Worm (Caenorhabditis elegans) whole organism, mixed stage, embryonic: ENCODE measurements around the gene timp-1.

Experiments
- bed-3 ChIP-seq: fragments of 200-800 bp; sonication (Bioruptor generic); optimal IDR thresholded peaks from 3 replicates; lab custom pipeline; 2018; ENCODE audit warnings: mild to moderate bottlenecking, missing genetic modification characterization, moderate library complexity, missing compliant biosample characterization
- ceh-39 ChIP-seq: fragments of 150-350 bp; optimal IDR thresholded peaks from 2 replicates; lab custom pipeline; 2014; ENCODE audit warnings: missing biosample characterization, missing genetic modification characterization
- ceh-43 ChIP-seq: fragments of 200-800 bp; sonication (Bioruptor generic); optimal IDR thresholded peaks from 2 replicates; lab custom pipeline; 2018; ENCODE audit warnings: mild to moderate bottlenecking, missing genetic modification characterization, moderate library complexity, missing compliant biosample characterization
- ceh-83 ChIP-seq: fragments of 200-800 bp; sonication (Bioruptor generic); optimal IDR thresholded peaks from 2 replicates; lab custom pipeline; 2018; ENCODE audit warnings: mild to moderate bottlenecking, missing genetic modification characterization, missing compliant biosample characterization
- ces-1 ChIP-seq: fragments of 150-350 bp; optimal IDR thresholded peaks from 2 replicates; lab custom pipeline; 2014; ENCODE audit warnings: missing biosample characterization, missing genetic modification reagents, missing genetic modification characterization
- cnd-1 ChIP-seq: fragments of 200-800 bp; sonication (Bioruptor generic); optimal IDR thresholded peaks from 2 replicates; lab custom pipeline; 2018; ENCODE audit warnings: mild to moderate bottlenecking, missing genetic modification characterization, missing compliant biosample characterization
- drap-1 ChIP-seq: fragments of 200-800 bp; sonication (Bioruptor generic); optimal IDR thresholded peaks from 3 replicates; lab custom pipeline; 2018; ENCODE audit warnings: mild to moderate bottlenecking, missing genetic modification characterization, missing compliant biosample characterization
- elt-1 ChIP-seq: sonication (generic microtip); optimal IDR thresholded peaks from 2 replicates; lab custom pipeline; 2017; ENCODE audit warnings: missing genetic modification characterization, mild to moderate bottlenecking, missing compliant biosample characterization, antibody characterized with exemption, moderate library complexity, borderline replicate concordance; ENCODE audit not compliant: insufficient read depth
- flh-1 ChIP-seq: fragments of 200-800 bp; sonication (Bioruptor generic); optimal IDR thresholded peaks from 2 replicates; lab custom pipeline; 2018; ENCODE audit warnings: mild to moderate bottlenecking, missing genetic modification characterization, moderate library complexity, missing compliant biosample characterization
- ham-2 ChIP-seq: fragments of 200-800 bp; sonication (Bioruptor generic); optimal IDR thresholded peaks from 2 replicates; lab custom pipeline; 2018; ENCODE audit warnings: mild to moderate bottlenecking, missing genetic modification characterization, missing compliant biosample characterization
- hlh-1 ChIP-seq: fragments of 150-350 bp; optimal IDR thresholded peaks from 2 replicates; lab custom pipeline; 2014; ENCODE audit warnings: missing biosample characterization, missing genetic modification reagents, missing genetic modification characterization
- lin-13 ChIP-seq: fragments of 150-350 bp; optimal IDR thresholded peaks from 2 replicates; lab custom pipeline; 2014; ENCODE audit warnings: missing biosample characterization, missing genetic modification characterization
- lin-32 ChIP-seq: fragments of 200-800 bp; sonication (Bioruptor generic); optimal IDR thresholded peaks from 2 replicates; lab custom pipeline; 2018; ENCODE audit warnings: mild to moderate bottlenecking, missing genetic modification characterization, missing compliant biosample characterization
- lsy-2 ChIP-seq: fragments of 150-350 bp; optimal IDR thresholded peaks from 2 replicates; lab custom pipeline; 2014; ENCODE audit warnings: missing biosample characterization, missing genetic modification characterization
- mep-1 ChIP-seq: fragments of 150-350 bp; optimal IDR thresholded peaks from 2 replicates; lab custom pipeline; 2017; ENCODE audit warnings: missing biosample characterization, missing genetic modification reagents, missing genetic modification characterization, inconsistent platforms
- mls-2 ChIP-seq: sonication (generic microtip); optimal IDR thresholded peaks from 2 replicates; lab custom pipeline; 2016; ENCODE audit warnings: mild to moderate bottlenecking, missing genetic modification characterization, moderate library complexity, missing compliant biosample characterization
- nhr-12 ChIP-seq: fragments of 150-350 bp; optimal IDR thresholded peaks from 2 replicates; lab custom pipeline; 2014; ENCODE audit warnings: missing biosample characterization, missing genetic modification characterization
- nhr-2 ChIP-seq: fragments of 150-350 bp; optimal IDR thresholded peaks from 2 replicates; lab custom pipeline; 2014; ENCODE audit warnings: missing biosample characterization, missing genetic modification characterization
- nhr-237 ChIP-seq: fragments of 150-350 bp; optimal IDR thresholded peaks from 2 replicates; lab custom pipeline; 2014; ENCODE audit warnings: missing biosample characterization, missing genetic modification characterization
- pha-4 ChIP-seq: fragments of 150-350 bp; optimal IDR thresholded peaks from 2 replicates; lab custom pipeline; 2018; ENCODE audit warnings: missing biosample characterization, missing genetic modification reagents, missing genetic modification characterization
- sptf-1 ChIP-seq: sonication (generic microtip); optimal IDR thresholded peaks from 2 replicates; lab custom pipeline; 2017; ENCODE audit warnings: mild to moderate bottlenecking, missing genetic modification characterization, moderate library complexity, missing compliant biosample characterization
- tbx-8 ChIP-seq: fragments of 200-800 bp; sonication (Bioruptor generic); optimal IDR thresholded peaks from 2 replicates; lab custom pipeline; 2018; ENCODE audit warnings: mild to moderate bottlenecking, missing genetic modification characterization, moderate library complexity, missing compliant biosample characterization
- unc-120 ChIP-seq: sonication (generic microtip); optimal IDR thresholded peaks from 2 replicates; lab custom pipeline; 2017; ENCODE audit warnings: missing genetic modification characterization, missing compliant biosample characterization; ENCODE audit not compliant: poor library complexity, severe bottlenecking
- unc-39 ChIP-seq: fragments of 150-350 bp; optimal IDR thresholded peaks from 2 replicates; lab custom pipeline; 2014; ENCODE audit warnings: missing biosample characterization, missing genetic modification characterization
- unc-62 ChIP-seq: fragments of 150-350 bp; optimal IDR thresholded peaks from 2 replicates; lab custom pipeline; 2014; ENCODE audit warnings: missing biosample characterization, missing genetic modification reagents, missing genetic modification characterization

The timp-1 gene

ce11 chrV:8190016-8190415 is 17.0 kb upstream of the timp-1 start, which contains the start of gene F20D6.12:
Gene F20D6.12 (minus strand): TSS chrV:8190116.
- TF ChIP-seq sptf-1 (tag; lab: Kevin White, UChicago) (no peak), mls-2 (tag; lab: Kevin White, UChicago) (no peak), ceh-43 (GFP tag; lab: Kevin White, UChicago) (no peak), flh-1 (GFP tag; lab: Kevin White, UChicago) (no peak), bed-3 (no peak), lin-32 (no peak), ham-2 (GFP tag; lab: Kevin White, UChicago) (no peak)

DNA sequence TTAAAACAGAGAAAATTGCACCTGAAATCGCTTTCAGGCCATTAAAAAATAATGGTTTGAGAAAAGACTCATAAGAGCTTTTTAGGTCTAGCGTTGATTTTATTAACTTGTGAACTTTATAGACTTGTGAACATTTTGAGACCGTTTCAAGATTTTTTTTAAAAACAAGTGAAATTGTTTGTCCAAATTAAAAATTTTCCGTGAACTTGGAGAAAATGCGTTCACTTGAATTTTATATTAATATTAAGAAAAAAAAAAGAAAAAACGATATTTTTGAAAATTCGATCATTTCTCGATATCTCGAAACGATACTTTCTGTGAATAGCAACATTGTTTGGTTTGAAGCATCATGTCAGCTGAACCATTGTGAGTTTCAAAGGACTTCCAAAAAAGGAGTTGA is 16.6 kb upstream of the timp-1 start, which contains the start of gene F20D6.1:
F20D6.1 (plus strand) TSS at position 301 of the 400 bp plus-strand sequence.
- TF ChIP-seq sptf-1 (tag; lab: Kevin White, UChicago) (no peak), pha-4 (no peak), mls-2 (tag; lab: Kevin White, UChicago) (no peak), unc-39 (tag; lab: Kevin White, UChicago) (no peak), hlh-1 (no peak), mep-1 (no peak), lin-13 (no peak), nhr-237 (tag; lab: Kevin White, UChicago) (no peak), cnd-1 (tag; lab: Kevin White, UChicago) (no peak)

- no peak for TF ChIP-seq pha-4
- TF ChIP-seq unc-120 (tag; lab: Kevin White, UChicago) = peak; percentile 62
- TF ChIP-seq hlh-1 = peak; percentile 91
- peak; percentile 77 for TF ChIP-seq unc-62 (GFP tag; lab: Kevin White, UChicago)
Observed at ce11 chrV:8195889-8196418, 11.1 kb upstream of the timp-1 start, which contains the start of gene F20D6.10. Gene F20D6.10 (minus strand): TSS chrV:8195939.

ce11 chrV:8196993-8197392 is 10.0 kb upstream of the timp-1 start:
- no peak for TF ChIP-seq ceh-39 (tag; lab: Kevin White, UChicago)
- no peak for TF ChIP-seq nhr-237 (tag; lab: Kevin White, UChicago)
- TF ChIP-seq nhr-12 = no peak

ce11 chrV:8198994-8199393 is 8.0 kb upstream of the timp-1 start, which contains the start of gene F20D6.11:
Gene F20D6.11 (minus strand): TSS chrV:8199094.
- TF ChIP-seq cnd-1 (tag; lab: Kevin White, UChicago) (no peak), lin-32 (no peak), elt-1 (tag; lab: Kevin White, UChicago) (no peak), unc-62 (GFP tag; lab: Kevin White, UChicago) (no peak), unc-120 (tag; lab: Kevin White, UChicago) (no peak), drap-1 (no peak), nhr-12 (no peak), ceh-83 (GFP tag; lab: Kevin White, UChicago) (no peak), unc-39 (tag; lab: Kevin White, UChicago) (no peak), ceh-43 (GFP tag; lab: Kevin White, UChicago) (no peak), mls-2 (tag; lab: Kevin White, UChicago) (no peak), tbx-8 (GFP tag; lab: Kevin White, UChicago) (no peak)
- TF ChIP-seq, all 35 proteins: peak for 0

ce11 chrV:8201229-8201858 is 5.7 kb upstream of the timp-1 start, which contains the start of gene cri-2:
Gene cri-2 (plus strand): TSS chrV:8201808.
- TF ChIP-seq lin-32 (no peak), tbx-8 (GFP tag; lab: Kevin White, UChicago) (no peak), unc-62 (GFP tag; lab: Kevin White, UChicago) (peak; percentile 68), nhr-2 (tag; lab: Kevin White, UChicago) (no peak), nhr-237 (tag; lab: Kevin White, UChicago) (no peak), ces-1 (GFP tag; lab: Kevin White, UChicago) (no peak), ceh-43 (GFP tag; lab: Kevin White, UChicago) (no peak), bed-3 (no peak), lsy-2 (tag; lab: Kevin White, UChicago) (no peak)
- TF ChIP-seq, all 35 proteins: peak for 1
